Worm (Caenorhabditis elegans) whole organism, L4/young adult: ENCODE data around the gene W10G6.6.

ENCODE experiments used
- W03F9.2 ChIP-seq: fragments of 150-350 bp; optimal IDR thresholded peaks from 2 replicates; lab custom pipeline; 2014; ENCODE audit warnings: missing biosample characterization, missing genetic modification characterization
- dao-5 ChIP-seq: sonication (generic microtip); optimal IDR thresholded peaks from 2 replicates; lab custom pipeline; 2016; ENCODE audit warnings: missing genotype, missing genetic modification characterization, moderate library complexity, missing compliant biosample characterization
- him-1 ChIP-seq: sonication (generic microtip); optimal IDR thresholded peaks from 2 replicates; lab custom pipeline; 2016; ENCODE audit warnings: missing genotype, missing genetic modification reagents, missing genetic modification characterization, missing compliant biosample characterization

W10G6.6 gene

ce11 chrX:16209660-16210059 is 40.9 kb downstream of the W10G6.6 start:
- peak; percentile 71 for TF ChIP-seq him-1 (tag; lab: Kevin White, UChicago)
- TF ChIP-seq dao-5 (tag; lab: Kevin White, UChicago): peak; percentile 81
- peak; percentile 42 for TF ChIP-seq W03F9.2 (tag; lab: Kevin White, UChicago)

- TF ChIP-seq him-1 (tag; lab: Kevin White, UChicago) (no peak), W03F9.2 (tag; lab: Kevin White, UChicago) (no peak), dao-5 (tag; lab: Kevin White, UChicago) (no peak)
Measured at ce11 chrX:16209122-16209521, 41.5 kb downstream of the W10G6.6 start.

ce11 chrX:16208667-16209066 is 41.9 kb downstream of the W10G6.6 start:
- no peak for TF ChIP-seq dao-5 (tag; lab: Kevin White, UChicago)
- TF ChIP-seq him-1 (tag; lab: Kevin White, UChicago): no peak
- TF ChIP-seq W03F9.2 (tag; lab: Kevin White, UChicago): no peak

- TF ChIP-seq W03F9.2 (tag; lab: Kevin White, UChicago) (no peak), dao-5 (tag; lab: Kevin White, UChicago) (no peak), him-1 (tag; lab: Kevin White, UChicago) (no peak)
Measured at ce11 chrX:16208123-16208522, 42.5 kb downstream of the W10G6.6 start.

- peak; percentile 47 for TF ChIP-seq W03F9.2 (tag; lab: Kevin White, UChicago)
- TF ChIP-seq dao-5 (tag; lab: Kevin White, UChicago): no peak
- peak; percentile 70 for TF ChIP-seq him-1 (tag; lab: Kevin White, UChicago)
Measured at ce11 chrX:16205880-16206279, 44.7 kb downstream of the W10G6.6 start.

- no peak for TF ChIP-seq W03F9.2 (tag; lab: Kevin White, UChicago)
- no peak for TF ChIP-seq him-1 (tag; lab: Kevin White, UChicago)
Measured at ce11 chrX:16204310-16204709, 46.3 kb downstream of the W10G6.6 start.

ce11 chrX:16202229-16202628 is 48.4 kb downstream of the W10G6.6 start:
- TF ChIP-seq him-1 (tag; lab: Kevin White, UChicago) (peak; percentile 60), W03F9.2 (tag; lab: Kevin White, UChicago) (no peak), dao-5 (tag; lab: Kevin White, UChicago) (no peak)

ce11 chrX:16199200-16199764 is 51.3 kb downstream of the W10G6.6 start, which contains the start of gene R11.3:
R11.3 (minus strand) TSS chrX:16199250.
- TF ChIP-seq dao-5 (tag; lab: Kevin White, UChicago) (no peak), W03F9.2 (tag; lab: Kevin White, UChicago) (no peak), him-1 (tag; lab: Kevin White, UChicago) (no peak)
